Worm (Caenorhabditis elegans) whole organism, L3 larva: ENCODE measurements around the gene best-23.

Experiments used
- unc-62 ChIP-seq: fragments of 150-350 bp; sonication (generic microtip); optimal IDR thresholded peaks from 4 replicates; lab custom pipeline; 2014; ENCODE audit warnings: missing biosample characterization, missing genetic modification reagents, missing genetic modification characterization
- ztf-11 ChIP-seq: fragments of 150-350 bp; optimal IDR thresholded peaks from 2 replicates; lab custom pipeline; 2014; ENCODE audit warnings: missing biosample characterization, missing genetic modification characterization

DNA sequence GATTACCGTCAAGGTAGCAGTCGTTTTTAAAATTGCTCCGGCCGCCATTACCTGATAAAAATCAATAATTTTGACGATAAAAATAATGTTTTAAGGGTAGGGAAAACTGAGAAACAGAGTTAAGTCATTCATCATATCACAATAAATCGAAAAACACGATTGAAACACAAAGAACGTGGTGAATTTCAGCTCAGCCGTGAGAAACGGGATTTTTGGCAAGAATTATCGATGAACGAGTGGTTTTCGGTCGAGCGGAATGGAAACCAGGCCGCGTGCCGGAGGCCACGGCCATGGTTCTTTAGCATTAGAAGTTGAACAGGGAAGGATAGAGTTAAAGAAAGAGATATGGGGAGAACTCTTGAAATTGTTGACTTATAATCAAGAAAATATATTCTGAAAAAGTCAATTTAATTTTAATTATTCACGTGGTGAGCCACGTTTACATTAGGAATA, 28.1 kb downstream of the best-23 start, which contains the start of the genes vha-4 and T01H3.5:
- no peak for TF ChIP-seq unc-62 (GFP tag; lab: Kevin White, UChicago)
- no peak for TF ChIP-seq ztf-11 (tag; lab: Kevin White, UChicago)
